Worm (Caenorhabditis elegans): ENCODE results near the gene clec-119.
A peak's percentile ranks its signal among the peaks of the same experiment; 100 is the strongest.

Gene clec-119

DNA sequence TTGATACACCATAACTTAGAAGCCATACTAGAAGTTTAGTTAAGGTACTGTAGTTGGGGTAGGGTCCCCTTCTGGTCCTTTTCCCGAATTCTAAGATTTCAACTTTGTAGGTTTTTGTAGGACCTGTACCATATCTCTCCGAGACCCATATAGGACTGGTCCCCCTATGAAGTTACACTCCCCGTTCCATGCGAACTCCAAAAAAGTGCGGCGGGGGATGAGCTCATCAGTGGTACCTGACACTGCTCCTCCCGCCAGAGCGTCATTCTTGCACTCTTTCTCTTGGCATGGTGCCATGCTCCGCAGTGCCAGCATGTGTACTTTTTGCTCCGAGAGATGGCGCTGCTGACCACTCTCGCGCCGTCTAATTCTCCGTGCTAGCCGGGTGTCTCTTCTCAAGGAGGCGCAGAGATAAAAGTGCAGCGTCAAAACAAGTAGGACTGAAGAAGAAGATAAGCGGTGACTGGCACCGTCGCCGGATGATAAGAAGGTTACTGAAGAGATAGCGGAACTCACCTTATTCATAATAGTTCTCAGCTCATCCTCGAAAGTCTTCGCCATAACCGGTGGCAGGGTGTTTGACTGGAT, 16.2 kb upstream of the clec-119 start:
- no peak for TF ChIP-seq ceh-31 (tag; optimal IDR thresholded peaks at IDR 0.05)
- TF ChIP-seq unc-3 (GFP tag; conservative IDR thresholded peaks at IDR 0.05): no peak
- TF ChIP-seq unc-3 (tag; optimal IDR thresholded peaks at IDR 0.05): no peak
- TF ChIP-seq pha-2 (tag; optimal IDR thresholded peaks at IDR 0.05): no peak
- TF ChIP-seq npax-4 (tag; optimal IDR thresholded peaks at IDR 0.05): no peak
- TF ChIP-seq pqm-1 (tag; optimal IDR thresholded peaks at IDR 0.05): no peak
- TF ChIP-seq che-1 (tag; optimal IDR thresholded peaks at IDR 0.05): no peak
- no peak for TF ChIP-seq ceh-2 (tag; optimal IDR thresholded peaks at IDR 0.05)
- TF ChIP-seq fax-1 (tag; optimal IDR thresholded peaks at IDR 0.05): no peak
- no peak for TF ChIP-seq pha-4 (tag; optimal IDR thresholded peaks at IDR 0.05)
- no peak for TF ChIP-seq unc-86 (tag; optimal IDR thresholded peaks at IDR 0.05)
- peak; percentile 58 for TF ChIP-seq F13H6.1 (tag; optimal IDR thresholded peaks at IDR 0.05)
- TF ChIP-seq tbx-2 (tag; optimal IDR thresholded peaks at IDR 0.05): peak; percentile 18
- TF ChIP-seq elt-2 (tag; optimal IDR thresholded peaks at IDR 0.05): peak; percentile 59
- TF ChIP-seq hlh-13 (GFP tag; optimal IDR thresholded peaks at IDR 0.05): no peak

DNA sequence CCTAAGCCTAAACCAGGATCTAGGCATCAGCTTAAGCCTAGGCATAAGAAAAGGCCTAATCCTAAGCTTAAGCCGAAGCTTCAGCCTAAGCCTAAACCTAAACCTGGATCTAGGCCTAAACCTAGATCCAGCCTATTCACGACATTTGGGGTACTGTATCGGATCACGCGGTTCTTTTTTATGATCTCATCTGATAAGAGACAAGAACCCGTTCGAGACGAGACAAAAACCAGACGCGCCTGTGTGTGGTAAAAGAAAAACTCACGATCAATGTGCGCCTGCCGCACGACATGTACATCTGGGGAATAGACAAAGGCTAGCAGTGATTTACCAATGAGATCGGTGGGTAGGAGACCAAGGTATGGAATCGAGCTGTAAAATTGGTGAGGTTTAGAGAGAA, 15.3 kb upstream of the clec-119 start:
- TF ChIP-seq hlh-8 (tag; optimal IDR thresholded peaks at IDR 0.05): no peak
- TF ChIP-seq ceh-48 (tag; optimal IDR thresholded peaks at IDR 0.05): no peak
- TF ChIP-seq ceh-9 (tag; optimal IDR thresholded peaks at IDR 0.05): no peak
- TF ChIP-seq hlh-30 (tag; optimal IDR thresholded peaks at IDR 0.05; ENCODE audit: insufficient read depth): no peak
- TF ChIP-seq dve-1 (tag; optimal IDR thresholded peaks at IDR 0.05): no peak
- TF ChIP-seq elt-4 (tag; optimal IDR thresholded peaks at IDR 0.05): no peak
- TF ChIP-seq odd-2 (tag; optimal IDR thresholded peaks at IDR 0.05): no peak

DNA sequence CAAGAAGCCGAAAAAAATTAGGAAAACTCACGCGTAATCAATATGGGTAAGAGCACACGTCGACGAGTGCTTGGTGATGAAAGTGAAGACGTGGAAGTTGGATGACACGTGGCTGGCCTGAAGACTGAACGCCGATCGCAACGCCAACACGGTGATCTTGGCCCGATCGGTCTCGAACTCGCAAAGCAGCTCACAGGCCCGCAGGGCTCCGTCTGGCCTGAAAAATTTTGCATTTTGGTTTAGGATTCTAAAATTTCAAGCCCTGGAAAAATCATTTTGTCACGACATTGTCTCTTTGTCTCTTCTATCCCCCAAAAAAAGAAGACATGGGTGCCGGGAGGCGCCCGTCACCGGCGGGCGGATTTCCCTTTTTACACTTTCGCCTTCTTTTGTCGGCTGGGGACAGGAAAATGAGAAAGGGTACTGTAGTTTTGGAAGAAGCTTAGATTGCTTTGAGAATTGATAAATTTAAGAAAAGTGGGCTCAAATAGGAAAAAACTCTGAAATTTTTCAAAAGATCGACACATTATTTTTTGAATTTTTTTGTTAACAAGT, 14.5 kb upstream of the clec-119 start:
- TF ChIP-seq che-1 (tag; optimal IDR thresholded peaks at IDR 0.05) (no peak), unc-55 (GFP tag; optimal IDR thresholded peaks at IDR 0.05) (no peak), hlh-13 (GFP tag; optimal IDR thresholded peaks at IDR 0.05) (no peak), rnt-1 (tag; optimal IDR thresholded peaks at IDR 0.05) (no peak), syd-9 (tag; optimal IDR thresholded peaks at IDR 0.05) (no peak), nfya-1 (tag; optimal IDR thresholded peaks at IDR 0.05) (no peak), tbx-2 (tag; optimal IDR thresholded peaks at IDR 0.05) (no peak), sox-4 (tag; optimal IDR thresholded peaks at IDR 0.05) (no peak), Y22D7AL.16 (tag; optimal IDR thresholded peaks at IDR 0.05) (no peak), tbx-7 (tag; optimal IDR thresholded peaks at IDR 0.05) (no peak), fkh-6 (tag; optimal IDR thresholded peaks at IDR 0.05) (no peak), zip-5 (tag; optimal IDR thresholded peaks at IDR 0.05) (no peak), ceh-31 (tag; optimal IDR thresholded peaks at IDR 0.05) (no peak), sdc-2 (tag; optimal IDR thresholded peaks at IDR 0.05) (no peak)

DNA sequence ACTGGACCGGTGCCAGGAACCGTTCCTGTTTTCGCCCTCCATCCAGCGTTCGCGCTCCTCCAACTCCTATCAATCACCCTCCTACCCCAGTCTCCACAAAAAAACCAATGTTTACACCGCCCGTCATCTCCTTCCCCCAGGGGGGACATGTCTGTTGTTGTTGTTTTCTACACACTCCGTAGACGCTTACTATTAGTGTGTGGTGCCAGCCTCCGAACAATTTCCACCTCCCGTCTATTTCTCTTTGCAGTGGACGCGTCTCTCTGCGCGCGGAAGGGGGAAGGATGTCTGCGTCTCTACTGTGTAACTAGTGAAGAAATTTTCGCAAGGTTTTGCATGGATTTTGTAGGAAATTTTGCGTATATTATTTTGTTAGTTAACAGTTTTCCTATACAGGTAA, 13.3 kb upstream of the clec-119 start:
- TF ChIP-seq sdc-2 (tag; optimal IDR thresholded peaks at IDR 0.05): no peak
- TF ChIP-seq pha-2 (tag; optimal IDR thresholded peaks at IDR 0.05): no peak
- peak; percentile 39 for TF ChIP-seq ztf-16 (tag; optimal IDR thresholded peaks at IDR 0.05)
- peak; percentile 62 for TF ChIP-seq nfya-1 (tag; optimal IDR thresholded peaks at IDR 0.05)
- peak; percentile 30 for TF ChIP-seq ceh-6 (GFP tag; optimal IDR thresholded peaks at IDR 0.05)
- no peak for TF ChIP-seq hlh-30 (tag; optimal IDR thresholded peaks at IDR 0.05; ENCODE audit: insufficient read depth)
- no peak for TF ChIP-seq ceh-9 (tag; optimal IDR thresholded peaks at IDR 0.05)
- TF ChIP-seq pros-1 (tag; optimal IDR thresholded peaks at IDR 0.05): no peak
- TF ChIP-seq hlh-13 (GFP tag; optimal IDR thresholded peaks at IDR 0.05): no peak
- no peak for TF ChIP-seq lim-6 (tag; optimal IDR thresholded peaks at IDR 0.05)
- TF ChIP-seq ceh-48 (tag; optimal IDR thresholded peaks at IDR 0.05): no peak
- no peak for TF ChIP-seq K09A11.1 (tag; optimal IDR thresholded peaks at IDR 0.05; ENCODE audit: insufficient read depth)
- no peak for TF ChIP-seq sox-4 (tag; optimal IDR thresholded peaks at IDR 0.05)
- no peak for TF ChIP-seq madf-2 (tag; optimal IDR thresholded peaks at IDR 0.05)
- peak; percentile 15 for TF ChIP-seq ceh-18 (tag; optimal IDR thresholded peaks at IDR 0.05)
- no peak for TF ChIP-seq hlh-15 (tag; optimal IDR thresholded peaks at IDR 0.05)
- TF ChIP-seq pat-9 (tag; optimal IDR thresholded peaks at IDR 0.05): no peak
- no peak for TF ChIP-seq zip-5 (tag; optimal IDR thresholded peaks at IDR 0.05)
- no peak for TF ChIP-seq gmeb-2 (tag; optimal IDR thresholded peaks at IDR 0.05)
- TF ChIP-seq ceh-31 (tag; optimal IDR thresholded peaks at IDR 0.05): peak; percentile 51
- no peak for TF ChIP-seq ceh-14 (tag; optimal IDR thresholded peaks at IDR 0.05)
- no peak for TF ChIP-seq dmd-4 (tag; optimal IDR thresholded peaks at IDR 0.05; ENCODE audit: borderline replicate concordance)
- peak; percentile 29 for TF ChIP-seq ceh-34 (tag; optimal IDR thresholded peaks at IDR 0.05)
- TF ChIP-seq ttx-3 (tag; optimal IDR thresholded peaks at IDR 0.05): no peak
- TF ChIP-seq syd-9 (tag; optimal IDR thresholded peaks at IDR 0.05): peak; percentile 1
- no peak for TF ChIP-seq fax-1 (tag; optimal IDR thresholded peaks at IDR 0.05)

All from whole organism, late embryonic.